Worm (Caenorhabditis elegans) whole organism, L3 larva: ENCODE data around the gene Y43B11AL.1.

Experiments used
- ceh-82 ChIP-seq: fragments of 150-350 bp; optimal IDR thresholded peaks from 2 replicates; lab custom pipeline; 2014; ENCODE audit warnings: missing biosample characterization, missing genetic modification characterization
- daf-12 ChIP-seq: fragments of 150-350 bp; optimal IDR thresholded peaks from 2 replicates; lab custom pipeline; 2014; ENCODE audit warnings: missing biosample characterization, missing genetic modification reagents, missing genetic modification characterization
- egl-27 ChIP-seq: sonication (generic microtip); optimal IDR thresholded peaks from 4 replicates; lab custom pipeline; 2017; ENCODE audit warnings: missing biosample characterization, missing genetic modification reagents, missing genetic modification characterization
- eor-1 ChIP-seq, 2 experiments: fragments of 150-350 bp; optimal IDR thresholded peaks; 2 replicates each; lab custom pipeline; 2014 to 2018; ENCODE audit warnings: missing biosample characterization in 2 of 2, missing genetic modification characterization in 2 of 2
- fkh-10 ChIP-seq: sonication (generic microtip); optimal IDR thresholded peaks from 2 replicates; lab custom pipeline; 2017; ENCODE audit warnings: missing biosample characterization, missing genetic modification reagents, missing genetic modification characterization
- fkh-2 ChIP-seq: fragments of 150-350 bp; optimal IDR thresholded peaks from 2 replicates; lab custom pipeline; 2014; ENCODE audit warnings: missing biosample characterization, missing genetic modification reagents, missing genetic modification characterization
- jun-1 ChIP-seq: fragments of 150-350 bp; optimal IDR thresholded peaks from 2 replicates; lab custom pipeline; 2014; ENCODE audit warnings: missing biosample characterization, missing genetic modification reagents, missing genetic modification characterization
- lin-15B ChIP-seq: fragments of 150-350 bp; optimal IDR thresholded peaks from 2 replicates; lab custom pipeline; 2014; ENCODE audit warnings: missing biosample characterization, missing genetic modification characterization
- lin-39 ChIP-seq: fragments of 150-350 bp; optimal IDR thresholded peaks from 2 replicates; lab custom pipeline; 2018; ENCODE audit warnings: missing biosample characterization, missing genetic modification reagents, missing genetic modification characterization
- lsy-12 ChIP-seq: sonication (generic microtip); optimal IDR thresholded peaks from 2 replicates; lab custom pipeline; 2016; ENCODE audit warnings: mild to moderate bottlenecking, missing genetic modification characterization, missing compliant biosample characterization
- mml-1 ChIP-seq: fragments of 150-350 bp; sonication (generic microtip); optimal IDR thresholded peaks from 3 replicates; lab custom pipeline; 2014; ENCODE audit warnings: missing biosample characterization, missing genetic modification characterization
- nfya-1 ChIP-seq: sonication (generic microtip); optimal IDR thresholded peaks from 2 replicates; lab custom pipeline; 2017; ENCODE audit warnings: missing genetic modification characterization, mild to moderate bottlenecking, missing compliant biosample characterization, antibody characterized with exemption, moderate library complexity; ENCODE audit not compliant: insufficient read depth
- nhr-237 ChIP-seq: fragments of 150-350 bp; optimal IDR thresholded peaks from 2 replicates; lab custom pipeline; 2014; ENCODE audit warnings: missing biosample characterization, missing genetic modification characterization
- nhr-25 ChIP-seq: sonication (generic microtip); optimal IDR thresholded peaks from 2 replicates; lab custom pipeline; 2017; ENCODE audit warnings: missing biosample characterization, missing genetic modification characterization
- nhr-28 ChIP-seq: fragments of 150-350 bp; optimal IDR thresholded peaks from 2 replicates; lab custom pipeline; 2014; ENCODE audit warnings: missing biosample characterization, missing genetic modification characterization
- nhr-43 ChIP-seq: sonication (generic microtip); optimal IDR thresholded peaks from 2 replicates; lab custom pipeline; 2016; ENCODE audit warnings: mild to moderate bottlenecking, missing genetic modification characterization, missing compliant biosample characterization; ENCODE audit not compliant: poor library complexity, severe bottlenecking
- nhr-67 ChIP-seq: fragments of 150-350 bp; optimal IDR thresholded peaks from 2 replicates; lab custom pipeline; 2014; ENCODE audit warnings: missing biosample characterization, missing genetic modification characterization
- nhr-77 ChIP-seq: fragments of 150-350 bp; optimal IDR thresholded peaks from 2 replicates; lab custom pipeline; 2014; ENCODE audit warnings: missing biosample characterization, missing genetic modification characterization
- pqm-1 ChIP-seq: fragments of 150-350 bp; optimal IDR thresholded peaks from 2 replicates; lab custom pipeline; 2017; ENCODE audit warnings: missing biosample characterization, missing genetic modification characterization, inconsistent platforms
- sea-2 ChIP-seq: fragments of 150-350 bp; sonication (generic microtip); optimal IDR thresholded peaks from 4 replicates; lab custom pipeline; 2014; ENCODE audit warnings: missing biosample characterization, missing genetic modification reagents, missing genetic modification characterization
- skn-1 ChIP-seq: fragments of 150-350 bp; optimal IDR thresholded peaks from 2 replicates; lab custom pipeline; 2014; ENCODE audit warnings: missing biosample characterization, missing genetic modification characterization
- snpc-4 ChIP-seq: fragments of 150-350 bp; optimal IDR thresholded peaks from 2 replicates; lab custom pipeline; 2014; ENCODE audit warnings: missing biosample characterization, missing genetic modification characterization
- tbx-2 ChIP-seq: sonication (generic microtip); optimal IDR thresholded peaks from 2 replicates; lab custom pipeline; 2016; ENCODE audit warnings: mild to moderate bottlenecking, missing genetic modification characterization, missing compliant biosample characterization
- unc-39 ChIP-seq: sonication (generic microtip); optimal IDR thresholded peaks from 4 replicates; lab custom pipeline; 2017; ENCODE audit warnings: missing biosample characterization, missing genetic modification characterization
- unc-62 ChIP-seq: fragments of 150-350 bp; sonication (generic microtip); optimal IDR thresholded peaks from 4 replicates; lab custom pipeline; 2014; ENCODE audit warnings: missing biosample characterization, missing genetic modification reagents, missing genetic modification characterization
- ztf-4 ChIP-seq: fragments of 150-350 bp; optimal IDR thresholded peaks from 2 replicates; lab custom pipeline; 2014; ENCODE audit warnings: missing biosample characterization, missing genetic modification characterization

The Y43B11AL.1 gene

DNA sequence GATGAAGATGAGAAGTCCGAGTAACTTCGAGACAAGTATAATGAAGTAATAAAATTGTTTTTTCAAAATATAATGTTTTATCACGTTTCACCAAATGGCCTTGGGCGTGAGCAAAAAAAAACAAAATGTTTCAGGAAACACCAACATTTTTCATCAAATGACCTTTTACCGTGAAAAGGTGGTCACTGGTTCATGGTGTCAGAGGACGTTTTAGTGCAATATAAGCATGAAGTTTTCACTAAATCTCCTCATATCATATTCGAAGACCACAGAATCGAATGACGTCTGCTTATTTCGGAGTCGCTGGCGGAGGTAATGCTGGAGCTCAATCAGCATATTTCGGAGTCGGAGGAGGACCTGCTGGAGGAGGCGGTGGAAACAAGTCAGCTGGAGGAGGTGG is 46.2 kb downstream of the Y43B11AL.1 start, which contains the start of the genes ZC477.7 and ssq-3:
ZC477.7 (minus strand) TSS at position 101 of the 400 bp plus-strand sequence.
ssq-3 (plus strand) TSS at position 251 of the 400 bp plus-strand sequence.
- TF ChIP-seq mml-1 (tag; lab: Kevin White, UChicago) (no peak), eor-1 (tag; optimal IDR thresholded peaks at IDR 0.05; lab: Kevin White, UChicago) (no peak), ztf-4 (no peak), unc-62 (GFP tag; lab: Kevin White, UChicago) (no peak), lin-39 (no peak), sea-2 (GFP tag; lab: Kevin White, UChicago) (no peak), fkh-10 (GFP tag; lab: Kevin White, UChicago) (no peak), ceh-82 (tag; lab: Kevin White, UChicago) (no peak), nhr-67 (tag; lab: Kevin White, UChicago) (no peak), fkh-2 (no peak), unc-39 (tag; lab: Kevin White, UChicago) (no peak), tbx-2 (tag; lab: Kevin White, UChicago) (no peak)

DNA sequence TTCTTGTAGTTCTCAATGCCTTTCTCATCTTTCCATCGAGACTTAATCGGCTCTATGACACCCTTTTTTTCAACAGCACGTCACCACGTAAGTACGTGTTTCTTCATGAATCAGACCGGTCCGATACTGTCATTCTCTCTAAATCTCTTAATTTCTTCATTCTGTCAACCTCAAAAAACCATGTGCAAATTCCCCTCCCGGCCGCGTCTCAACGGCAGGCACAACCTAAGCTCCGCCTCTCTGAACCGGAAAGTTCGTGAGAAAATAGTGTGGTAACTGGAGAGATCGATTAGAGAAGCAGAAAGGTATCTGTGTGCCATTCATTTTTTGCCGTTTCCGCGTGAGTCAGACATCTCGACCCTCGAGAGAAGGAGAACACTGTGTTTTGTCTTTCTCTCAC is 49.5 kb downstream of the Y43B11AL.1 start, which contains the start of gene nas-8:
nas-8 (plus strand) TSS at position 301 of the 400 bp plus-strand sequence.
- TF ChIP-seq nhr-25 (tag; lab: Kevin White, UChicago) (no peak), tbx-2 (tag; lab: Kevin White, UChicago) (no peak), sea-2 (GFP tag; lab: Kevin White, UChicago) (no peak), snpc-4 (tag; lab: Kevin White, UChicago) (no peak), egl-27 (tag; lab: Kevin White, UChicago) (no peak), skn-1 (tag; lab: Kevin White, UChicago) (no peak), lin-15B (no peak), nhr-77 (tag; lab: Kevin White, UChicago) (no peak), jun-1 (no peak), ztf-4 (no peak), lsy-12 (tag; lab: Kevin White, UChicago) (no peak), nfya-1 (tag; lab: Kevin White, UChicago) (no peak), nhr-28 (tag; lab: Kevin White, UChicago) (no peak), unc-62 (GFP tag; lab: Kevin White, UChicago) (no peak), nhr-43 (no peak), nhr-237 (tag; lab: Kevin White, UChicago) (no peak), pqm-1 (tag; lab: Kevin White, UChicago) (no peak), daf-12 (tag; lab: Kevin White, UChicago) (no peak)
- TF ChIP-seq, all 47 proteins: peak for 0
